Fruit fly (Drosophila melanogaster) S2 (cell line): ENCODE data around the gene CG5645.

ENCODE experiments used
- CG8478 ChIP-seq: fragments of >200 bp; optimal IDR thresholded peaks from 2 replicates; lab custom pipeline; 2018
- CTCF ChIP-seq, 2 experiments: fragments of >200 bp; optimal IDR thresholded peaks; 2 replicates each; lab custom pipeline; 2018

DNA sequence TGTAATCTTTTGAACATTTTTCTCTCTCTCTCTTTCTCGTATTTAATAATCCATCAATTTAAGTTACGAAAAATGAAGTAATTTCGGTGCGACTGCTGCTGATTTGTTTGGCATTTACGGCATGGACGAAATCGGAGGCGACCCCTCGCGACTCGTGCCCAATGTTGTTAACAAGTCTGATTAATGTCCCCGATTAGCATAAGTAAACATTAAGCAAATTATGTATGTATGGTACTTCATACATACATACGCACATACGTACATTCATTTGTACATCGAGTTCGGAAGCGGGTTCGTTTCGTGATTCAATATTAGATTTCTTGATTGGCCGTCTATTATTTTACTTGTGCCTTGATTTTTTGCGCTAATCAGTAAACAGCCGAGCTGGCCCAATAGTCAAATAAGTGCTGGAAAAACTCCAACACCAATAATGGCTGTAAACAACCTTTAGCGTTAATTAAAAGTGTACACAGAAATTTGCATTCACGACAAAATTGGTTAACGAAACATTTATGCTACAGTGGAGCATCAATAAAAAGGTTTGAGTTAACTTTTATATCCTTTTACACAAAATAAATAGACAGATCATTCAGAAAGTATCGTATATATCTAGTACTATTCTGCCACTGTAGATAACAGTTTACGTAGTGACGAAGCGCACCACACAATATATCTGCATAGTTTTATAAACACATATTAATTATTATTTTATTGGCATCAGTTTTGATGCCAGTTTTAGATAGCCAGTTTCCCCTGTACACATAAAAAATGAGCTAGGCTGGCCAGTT lies 45.4 kb downstream of the CG5645 start:
- TF ChIP-seq CG8478 (no peak), CTCF (optimal IDR thresholded peaks at IDR 0.05; lab: Kevin White, UChicago) (no peak)
